Worm (Caenorhabditis elegans): ENCODE data around the gene C16C8.22.
"Not testable (repeated sequence)": the region's sequence is repeated elsewhere in the genome, so short reads cannot be mapped to it uniquely, and the experiment has no call there.

The C16C8.22 gene

DNA sequence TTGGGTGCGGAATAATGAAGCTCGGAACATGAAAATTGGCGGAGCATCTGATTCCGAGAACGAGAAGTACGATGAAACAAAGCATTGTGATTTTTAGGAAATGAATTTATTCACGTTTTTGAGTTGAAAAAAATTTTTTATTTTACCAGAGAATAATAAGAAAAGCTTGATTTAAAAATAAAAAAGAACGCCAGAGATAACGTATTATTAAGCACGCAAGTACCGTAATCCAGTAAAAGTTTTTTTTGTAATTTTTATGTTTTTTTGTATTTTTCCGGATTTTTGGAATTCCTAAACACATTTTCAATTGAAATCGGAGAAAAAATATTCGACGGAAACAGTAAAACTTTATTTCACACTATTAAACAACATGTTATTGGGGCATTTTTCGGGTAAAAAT, at the start of gene C16C8.22:
TSS of gene C16C8.22 (minus strand) at position 101 of the 400 bp plus-strand sequence.
- TF ChIP-seq klf-2 (GFP tag; conservative IDR thresholded peaks at IDR 0.05) (no peak), ref-1 (GFP tag; conservative IDR thresholded peaks at IDR 0.05) (no peak), flt-1 (GFP tag; IDR thresholded peaks at IDR 0.05) (no peak), med-1 (GFP tag; optimal IDR thresholded peaks at IDR 0.05; ENCODE audit: insufficient read depth) (no peak)

DNA sequence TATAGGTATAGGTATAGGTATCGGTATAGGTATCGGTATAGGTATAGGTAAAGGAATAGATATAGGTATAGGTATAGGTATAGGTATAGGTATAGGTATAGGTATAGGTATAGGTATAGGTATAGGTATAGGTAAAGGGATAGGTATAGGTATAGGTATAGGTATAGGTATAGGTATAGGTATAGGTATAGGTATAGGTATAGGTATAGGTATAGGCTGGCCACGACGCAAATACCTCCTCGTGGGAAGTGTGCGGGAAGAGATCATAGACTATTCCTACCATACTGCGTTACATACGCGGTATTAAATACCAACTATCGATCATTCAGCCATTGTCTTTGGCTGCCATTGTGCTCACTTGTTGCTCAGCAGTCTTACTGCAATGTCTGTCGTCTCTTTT, 47.7 kb upstream of the C16C8.22 start, which contains the start of gene fbxb-112:
TSS of gene fbxb-112 (plus strand) at position 301 of the 400 bp plus-strand sequence.
- not testable (repeated sequence) for TF ChIP-seq T22C8.4 (GFP tag; IDR thresholded peaks at IDR 0.05); cog-1 (tag; optimal IDR thresholded peaks at IDR 0.05); ref-1 (GFP tag; conservative IDR thresholded peaks at IDR 0.05)

DNA sequence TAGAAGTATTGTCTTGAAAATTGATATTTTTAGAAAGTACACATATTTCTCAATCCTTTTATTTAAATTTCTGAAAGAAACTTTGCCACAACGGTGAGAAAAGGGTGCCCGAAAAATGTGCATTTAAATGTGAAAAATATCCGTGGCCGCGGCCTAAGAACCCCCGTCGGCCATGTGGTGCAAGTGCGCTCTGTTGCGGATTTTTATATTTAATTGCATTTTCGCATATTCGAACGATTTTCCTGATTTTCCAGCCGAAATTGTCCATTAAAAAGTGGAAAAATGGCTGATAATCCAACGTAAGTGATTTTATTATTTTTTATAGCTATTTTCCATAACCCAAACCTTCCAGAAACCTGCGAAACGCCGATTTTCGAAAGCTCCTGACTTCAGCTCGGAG, 39.2 kb upstream of the C16C8.22 start, which contains the start of gene smu-2:
TSS of gene smu-2 (plus strand) at position 178 of the 400 bp plus-strand sequence.
- TF ChIP-seq T22C8.4 (GFP tag; IDR thresholded peaks at IDR 0.05) (no peak), flt-1 (GFP tag; IDR thresholded peaks at IDR 0.05) (peak; percentile 67; the same call in 1 of the 2 replicates), ztf-23 (GFP tag; IDR thresholded peaks at IDR 0.05) (peak; percentile 74), klf-2 (GFP tag; conservative IDR thresholded peaks at IDR 0.05) (0 out of 2 replicates have a peak, but pooled peaks have one; percentile 45), med-1 (GFP tag; optimal IDR thresholded peaks at IDR 0.05; ENCODE audit: insufficient read depth) (no peak), tab-1 (GFP tag; IDR thresholded peaks at IDR 0.05) (no peak), ref-1 (GFP tag; conservative IDR thresholded peaks at IDR 0.05) (no peak), cog-1 (tag; optimal IDR thresholded peaks at IDR 0.05) (peak; percentile 39), ztf-29 (GFP tag; IDR thresholded peaks at IDR 0.05) (no peak)

DNA sequence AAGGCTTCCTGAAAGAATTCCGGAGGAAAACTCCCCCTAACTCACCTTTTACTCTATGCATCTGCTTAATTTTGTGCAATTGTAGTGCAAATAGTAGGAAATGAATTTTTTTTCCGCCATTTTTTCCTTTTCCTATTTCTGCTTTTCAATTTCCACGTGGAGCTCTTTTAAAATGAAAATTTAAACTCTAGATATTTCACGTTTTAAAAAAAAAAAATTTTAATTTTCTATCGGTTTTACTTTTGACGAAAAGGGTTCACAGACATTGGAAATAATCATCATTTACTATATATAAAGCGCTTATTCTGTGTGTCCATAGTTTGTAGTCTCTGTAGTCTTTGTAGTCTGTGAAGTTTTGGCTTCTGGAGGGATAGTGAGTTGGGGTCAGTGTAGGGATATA, 38.5 kb upstream of the C16C8.22 start, which contains the start of gene Y49F6B.8:
TSS of gene Y49F6B.8 (minus strand) at position 101 of the 400 bp plus-strand sequence.
- TF ChIP-seq ztf-23 (GFP tag; IDR thresholded peaks at IDR 0.05) = no peak
- TF ChIP-seq flt-1 (GFP tag; IDR thresholded peaks at IDR 0.05) = no peak
- no peak for TF ChIP-seq klf-2 (GFP tag; conservative IDR thresholded peaks at IDR 0.05)
- TF ChIP-seq tab-1 (GFP tag; IDR thresholded peaks at IDR 0.05) = no peak
- no peak for TF ChIP-seq ref-1 (GFP tag; conservative IDR thresholded peaks at IDR 0.05)
- no peak for TF ChIP-seq cog-1 (tag; optimal IDR thresholded peaks at IDR 0.05)
- TF ChIP-seq med-1 (GFP tag; optimal IDR thresholded peaks at IDR 0.05; ENCODE audit: insufficient read depth) = no peak
- no peak for TF ChIP-seq ztf-29 (GFP tag; IDR thresholded peaks at IDR 0.05)
- no peak for TF ChIP-seq T22C8.4 (GFP tag; IDR thresholded peaks at IDR 0.05)

DNA sequence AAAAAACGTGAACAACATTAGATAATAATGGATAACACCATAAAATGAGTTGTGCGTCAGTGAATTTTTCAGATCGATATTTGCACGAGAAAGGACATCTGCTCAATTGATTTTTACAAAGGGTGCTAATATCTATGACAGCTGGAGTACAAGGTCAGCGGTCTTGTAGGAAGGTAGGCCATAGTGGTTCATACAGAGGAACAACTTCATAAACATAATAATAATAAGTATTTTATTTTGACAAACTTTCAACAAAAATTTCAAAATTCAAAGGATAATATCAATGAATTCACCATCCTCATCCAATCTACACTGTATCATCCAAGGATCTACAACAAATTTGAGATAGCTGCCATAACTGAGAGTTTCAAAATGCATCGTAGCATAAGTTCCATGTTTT, 34.1 kb upstream of the C16C8.22 start, which contains the start of gene fbxb-104:
TSS of gene fbxb-104 (minus strand) at position 101 of the 400 bp plus-strand sequence.
- TF ChIP-seq tab-1 (GFP tag; IDR thresholded peaks at IDR 0.05) (no peak), med-1 (GFP tag; optimal IDR thresholded peaks at IDR 0.05; ENCODE audit: insufficient read depth) (no peak), ztf-23 (GFP tag; IDR thresholded peaks at IDR 0.05) (no peak), ztf-29 (GFP tag; IDR thresholded peaks at IDR 0.05) (no peak), klf-2 (GFP tag; conservative IDR thresholded peaks at IDR 0.05) (no peak), cog-1 (tag; optimal IDR thresholded peaks at IDR 0.05) (no peak)

DNA sequence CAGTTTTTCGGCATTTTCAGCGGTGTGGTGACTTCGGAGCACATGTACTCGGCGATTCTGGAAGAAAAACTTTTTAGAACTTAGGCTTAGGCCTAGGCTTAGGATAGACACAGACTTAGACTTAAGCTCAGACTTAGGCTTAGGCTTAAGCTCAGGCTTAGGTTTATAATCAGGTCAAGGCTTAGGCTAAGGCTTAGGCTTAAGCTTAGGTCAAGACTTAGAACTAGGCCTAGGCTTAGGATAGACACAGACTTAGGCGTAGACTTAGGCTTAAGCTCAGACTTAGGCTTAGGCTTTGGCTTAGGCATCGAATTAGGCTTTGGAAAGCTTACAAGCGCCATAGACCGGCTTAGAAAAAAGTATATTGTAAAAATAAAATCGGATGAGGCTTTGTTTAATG, 33.5 kb upstream of the C16C8.22 start:
- TF ChIP-seq ztf-29 (GFP tag; IDR thresholded peaks at IDR 0.05) = 0 out of 2 replicates have a peak, but pooled peaks have one; percentile 13
- TF ChIP-seq ztf-23 (GFP tag; IDR thresholded peaks at IDR 0.05) = no peak

DNA sequence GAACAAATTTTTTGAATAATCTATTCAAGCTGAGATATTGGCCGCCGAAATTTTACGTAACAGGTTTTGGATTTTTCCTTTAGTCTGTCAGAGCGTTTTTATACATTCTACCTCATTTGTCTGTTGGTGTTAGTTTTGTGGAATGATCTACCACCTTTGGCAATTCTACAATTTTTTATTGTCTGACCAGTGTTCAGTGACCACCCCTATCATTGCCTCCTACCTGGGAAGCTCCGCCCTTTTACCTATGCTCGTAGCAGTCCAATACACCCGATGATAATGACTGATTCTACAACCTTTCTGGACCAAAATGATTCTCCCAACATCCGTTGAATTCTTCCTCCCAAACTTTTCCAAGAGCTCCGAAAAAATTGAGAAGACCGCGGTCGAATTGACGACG, 30.7 kb upstream of the C16C8.22 start, which contains the start of gene sdz-32:
TSS of gene sdz-32 (plus strand) at position 301 of the 400 bp plus-strand sequence.
- no peak for TF ChIP-seq ztf-29 (GFP tag; IDR thresholded peaks at IDR 0.05)
- TF ChIP-seq T22C8.4 (GFP tag; IDR thresholded peaks at IDR 0.05) = no peak
- no peak for TF ChIP-seq cog-1 (tag; optimal IDR thresholded peaks at IDR 0.05)
- no peak for TF ChIP-seq ztf-23 (GFP tag; IDR thresholded peaks at IDR 0.05)
- no peak for TF ChIP-seq tab-1 (GFP tag; IDR thresholded peaks at IDR 0.05)
- TF ChIP-seq klf-2 (GFP tag; conservative IDR thresholded peaks at IDR 0.05) = no peak
- no peak for TF ChIP-seq ref-1 (GFP tag; conservative IDR thresholded peaks at IDR 0.05)
- no peak for TF ChIP-seq med-1 (GFP tag; optimal IDR thresholded peaks at IDR 0.05; ENCODE audit: insufficient read depth)
- TF ChIP-seq flt-1 (GFP tag; IDR thresholded peaks at IDR 0.05) = no peak

DNA sequence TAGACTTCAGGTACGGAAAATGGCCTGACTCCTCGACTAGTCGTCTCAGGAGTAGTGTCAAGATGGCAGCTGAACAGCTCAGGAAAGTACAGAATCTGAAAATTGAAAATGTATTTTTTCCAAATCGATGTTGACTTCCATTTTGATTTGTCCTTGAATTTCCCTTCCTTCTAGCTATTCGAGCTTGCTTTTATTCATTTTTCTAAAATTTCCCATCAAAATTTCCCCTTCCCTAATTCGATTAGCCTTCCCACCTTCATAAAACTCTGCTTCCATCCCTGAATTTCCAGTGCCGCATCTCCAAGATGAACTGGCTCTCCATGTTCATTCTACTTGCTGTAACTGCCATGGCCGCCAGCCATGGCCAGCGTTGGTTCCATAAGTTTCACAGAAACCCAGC, 29.8 kb upstream of the C16C8.22 start, which contains the start of gene Y49F6B.6:
TSS of gene Y49F6B.6 (plus strand) at position 301 of the 400 bp plus-strand sequence.
- no peak for TF ChIP-seq tab-1 (GFP tag; IDR thresholded peaks at IDR 0.05)
- TF ChIP-seq cog-1 (tag; optimal IDR thresholded peaks at IDR 0.05) = no peak
- no peak for TF ChIP-seq med-1 (GFP tag; optimal IDR thresholded peaks at IDR 0.05; ENCODE audit: insufficient read depth)
- no peak for TF ChIP-seq ztf-23 (GFP tag; IDR thresholded peaks at IDR 0.05)
- TF ChIP-seq ztf-29 (GFP tag; IDR thresholded peaks at IDR 0.05) = no peak
- TF ChIP-seq flt-1 (GFP tag; IDR thresholded peaks at IDR 0.05) = no peak
- TF ChIP-seq ref-1 (GFP tag; conservative IDR thresholded peaks at IDR 0.05) = no peak
- TF ChIP-seq T22C8.4 (GFP tag; IDR thresholded peaks at IDR 0.05) = no peak
- TF ChIP-seq klf-2 (GFP tag; conservative IDR thresholded peaks at IDR 0.05) = no peak

DNA sequence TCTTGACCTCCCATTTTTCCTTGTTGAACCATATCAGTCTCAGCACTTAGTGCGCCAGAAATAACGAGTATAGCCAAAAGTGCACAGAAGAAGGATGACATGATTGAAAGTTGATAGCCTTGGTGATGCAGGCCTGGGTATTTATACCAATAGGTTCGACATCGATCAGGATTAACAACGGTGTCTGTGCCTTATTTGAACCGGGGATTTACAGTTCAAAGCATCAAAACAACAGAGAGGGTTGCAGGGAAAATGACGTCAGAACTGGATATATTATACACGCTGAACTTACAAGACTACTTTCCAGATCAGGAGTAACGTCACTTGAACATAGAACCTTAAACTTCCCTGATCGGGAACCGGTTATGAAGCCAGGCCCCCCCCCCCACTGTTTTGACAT, 29.3 kb upstream of the C16C8.22 start, which contains the start of gene Y49F6B.12:
TSS of gene Y49F6B.12 (minus strand) at position 101 of the 400 bp plus-strand sequence.
- TF ChIP-seq T22C8.4 (GFP tag; IDR thresholded peaks at IDR 0.05) (no peak), flt-1 (GFP tag; IDR thresholded peaks at IDR 0.05) (no peak), tab-1 (GFP tag; IDR thresholded peaks at IDR 0.05) (no peak), klf-2 (GFP tag; conservative IDR thresholded peaks at IDR 0.05) (no peak), ztf-29 (GFP tag; IDR thresholded peaks at IDR 0.05) (no peak), cog-1 (tag; optimal IDR thresholded peaks at IDR 0.05) (no peak), ztf-23 (GFP tag; IDR thresholded peaks at IDR 0.05) (no peak), ref-1 (GFP tag; conservative IDR thresholded peaks at IDR 0.05) (no peak), med-1 (GFP tag; optimal IDR thresholded peaks at IDR 0.05; ENCODE audit: insufficient read depth) (no peak)

DNA sequence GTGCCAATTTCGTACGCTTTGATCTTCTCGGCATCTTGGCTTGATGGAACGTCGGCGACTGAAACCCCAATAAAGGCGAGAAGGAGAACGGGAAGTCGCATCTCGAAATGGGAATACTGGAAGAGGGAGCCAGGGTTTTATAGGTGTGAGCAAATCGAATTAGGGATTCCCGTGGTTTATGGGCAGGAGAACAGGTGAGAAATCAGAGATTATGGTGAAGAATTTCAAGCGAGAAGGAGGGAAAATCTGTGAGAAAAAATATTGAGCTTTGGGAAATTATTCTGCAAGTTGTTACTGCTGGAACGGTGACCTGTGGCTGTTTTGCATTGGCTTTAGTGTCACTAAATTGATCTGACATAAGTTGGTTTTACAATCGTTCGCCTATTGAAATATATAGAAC, 28.5 kb upstream of the C16C8.22 start, which contains the start of gene Y49F6B.13:
TSS of gene Y49F6B.13 (minus strand) at position 101 of the 400 bp plus-strand sequence.
- TF ChIP-seq tab-1 (GFP tag; IDR thresholded peaks at IDR 0.05) (no peak), ztf-23 (GFP tag; IDR thresholded peaks at IDR 0.05) (no peak), cog-1 (tag; optimal IDR thresholded peaks at IDR 0.05) (no peak), ref-1 (GFP tag; conservative IDR thresholded peaks at IDR 0.05) (no peak), med-1 (GFP tag; optimal IDR thresholded peaks at IDR 0.05; ENCODE audit: insufficient read depth) (no peak), flt-1 (GFP tag; IDR thresholded peaks at IDR 0.05) (no peak), klf-2 (GFP tag; conservative IDR thresholded peaks at IDR 0.05) (no peak), T22C8.4 (GFP tag; IDR thresholded peaks at IDR 0.05) (no peak), ztf-29 (GFP tag; IDR thresholded peaks at IDR 0.05) (no peak)
